Worm (Caenorhabditis elegans): ENCODE results near the gene irld-50.

ce11 chrII:2991555-2992083 is 47.8 kb upstream of the irld-50 start, which contains the start of gene K08A2.2:
- TF ChIP-seq aly-2 (tag; optimal IDR thresholded peaks at IDR 0.05) (no peak), ama-1 (optimal IDR thresholded peaks at IDR 0.05) (no peak), nhr-41 (GFP tag; IDR thresholded peaks at IDR 0.05) (no peak), nhr-77 (tag; optimal IDR thresholded peaks at IDR 0.05) (no peak), lir-3 (tag; optimal IDR thresholded peaks at IDR 0.05) (no peak)
